Worm (Caenorhabditis elegans) whole organism, late embryonic: ENCODE data around the gene act-1.

Experiments used
- C08G9.2 ChIP-seq: sonication (generic microtip); optimal IDR thresholded peaks from 2 replicates; lab custom pipeline; 2016; ENCODE audit warnings: mild to moderate bottlenecking, missing genetic modification characterization, moderate library complexity, missing compliant biosample characterization
- ama-1 ChIP-seq: fragments of 150-350 bp; optimal IDR thresholded peaks from 2 replicates; lab custom pipeline; 2014
- ceh-18 ChIP-seq: sonication (generic microtip); optimal IDR thresholded peaks from 2 replicates; lab custom pipeline; 2016; ENCODE audit warnings: missing genetic modification characterization, missing compliant biosample characterization
- dmd-4 ChIP-seq: sonication (generic microtip); optimal IDR thresholded peaks from 2 replicates; lab custom pipeline; 2016; ENCODE audit warnings: borderline replicate concordance, missing genetic modification characterization, missing compliant biosample characterization
- fkh-10 ChIP-seq: fragments of 150-350 bp; optimal IDR thresholded peaks from 2 replicates; lab custom pipeline; 2014; ENCODE audit warnings: missing biosample characterization, missing genetic modification reagents, missing genetic modification characterization
- lin-11 ChIP-seq: fragments of 200-800 bp; sonication (Bioruptor generic); optimal IDR thresholded peaks from 2 replicates; lab custom pipeline; 2018; ENCODE audit warnings: mild to moderate bottlenecking, missing genetic modification characterization, missing compliant biosample characterization
- nhr-11 ChIP-seq: fragments of 150-350 bp; optimal IDR thresholded peaks from 2 replicates; lab custom pipeline; 2014; ENCODE audit warnings: missing biosample characterization, missing genetic modification characterization
- ref-2 ChIP-seq: sonication (generic microtip); optimal IDR thresholded peaks from 2 replicates; lab custom pipeline; 2016; ENCODE audit warnings: missing genetic modification characterization, missing compliant biosample characterization
- tbx-2 ChIP-seq: sonication (generic microtip); optimal IDR thresholded peaks from 2 replicates; lab custom pipeline; 2016; ENCODE audit warnings: missing genetic modification characterization, missing compliant biosample characterization

- TF ChIP-seq dmd-4 (tag; lab: Kevin White, UChicago) (no peak), nhr-11 (tag; lab: Kevin White, UChicago) (no peak), C08G9.2 (tag; lab: Kevin White, UChicago) (no peak), ceh-18 (peak; percentile 32), ref-2 (tag; lab: Kevin White, UChicago) (no peak), fkh-10 (no peak), tbx-2 (tag; lab: Kevin White, UChicago) (peak; percentile 53), ama-1 (lab: Kevin White, UChicago) (no peak), lin-11 (no peak)
Observed at ce11 chrV:11078104-11078724, 2.6 kb upstream of the act-1 start, which contains the start of gene act-2.
